Fruit fly (Drosophila melanogaster): ENCODE measurements around the gene ens.

DNA sequence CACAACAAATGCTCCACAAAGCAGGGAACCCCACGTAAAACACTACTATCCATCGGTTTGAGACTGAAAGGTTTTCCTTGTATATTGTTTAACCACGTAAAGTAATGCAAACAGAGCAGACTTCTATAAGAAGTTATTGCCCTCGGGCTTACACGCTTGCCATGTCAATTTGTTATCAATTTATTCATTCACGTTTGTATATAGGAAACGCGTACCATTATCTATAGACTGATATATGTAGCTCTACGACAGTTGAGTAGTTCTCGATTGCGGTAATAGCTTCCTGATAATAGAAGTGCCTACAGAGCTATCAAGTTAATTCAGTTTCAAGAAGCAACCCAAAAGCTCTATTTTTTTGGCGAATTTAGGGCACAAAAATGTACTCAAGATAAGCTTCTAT is 35.2 kb downstream of the ens start:
- TF ChIP-seq usp (GFP tag; optimal IDR thresholded peaks at IDR 0.05) (no peak), psq (optimal IDR thresholded peaks at IDR 0.05) (no peak), CG8478 (optimal IDR thresholded peaks at IDR 0.05) (no peak), pan (optimal IDR thresholded peaks at IDR 0.05) (no peak), EcR (GFP tag; optimal IDR thresholded peaks at IDR 0.05) (peak in 1 of 2 experiments; percentile 29), Dll (optimal IDR thresholded peaks at IDR 0.05) (no peak)

All from whole organism.